Worm (Caenorhabditis elegans) whole organism, L2 larva: ENCODE measurements around the gene drap-1.

Experiments used
- C34F6.9 ChIP-seq: fragments of 150-350 bp; optimal IDR thresholded peaks from 2 replicates; lab custom pipeline; 2014; ENCODE audit warnings: missing biosample characterization, missing genetic modification characterization
- F13H6.1 ChIP-seq: sonication (generic microtip); optimal IDR thresholded peaks from 2 replicates; lab custom pipeline; 2016; ENCODE audit warnings: missing genetic modification characterization, missing compliant biosample characterization
- Y55F3AM.14 ChIP-seq: fragments of 200-800 bp; sonication (Bioruptor generic); optimal IDR thresholded peaks from 2 replicates; lab custom pipeline; 2018; ENCODE audit warnings: mild to moderate bottlenecking, missing genetic modification characterization, missing compliant biosample characterization
- alr-1 ChIP-seq: fragments of 150-350 bp; optimal IDR thresholded peaks from 2 replicates; lab custom pipeline; 2014; ENCODE audit warnings: missing biosample characterization, missing genetic modification characterization
- aly-2 ChIP-seq: fragments of 150-350 bp; optimal IDR thresholded peaks from 2 replicates; lab custom pipeline; 2014; ENCODE audit warnings: missing biosample characterization, missing genetic modification characterization
- ama-1 ChIP-seq: fragments of 150-350 bp; optimal IDR thresholded peaks from 2 replicates; lab custom pipeline; 2018; ENCODE audit warnings: inconsistent platforms
- blmp-1 ChIP-seq: sonication (generic microtip); optimal IDR thresholded peaks from 2 replicates; lab custom pipeline; 2017; ENCODE audit warnings: missing genetic modification characterization, mild to moderate bottlenecking, missing compliant biosample characterization, antibody characterized with exemption, moderate library complexity; ENCODE audit not compliant: insufficient read depth
- ceh-16 ChIP-seq: fragments of 150-350 bp; optimal IDR thresholded peaks from 2 replicates; lab custom pipeline; 2014; ENCODE audit warnings: missing biosample characterization, missing genetic modification characterization
- ceh-82 ChIP-seq: fragments of 150-350 bp; optimal IDR thresholded peaks from 2 replicates; lab custom pipeline; 2014; ENCODE audit warnings: missing biosample characterization, missing genetic modification characterization
- crh-2 ChIP-seq: sonication (generic microtip); optimal IDR thresholded peaks from 2 replicates; lab custom pipeline; 2017; ENCODE audit warnings: missing biosample characterization, missing genetic modification characterization
- dmd-4 ChIP-seq: sonication (generic microtip); optimal IDR thresholded peaks from 2 replicates; lab custom pipeline; 2017; ENCODE audit warnings: missing biosample characterization, missing genetic modification characterization
- egl-27 ChIP-seq: sonication (generic microtip); optimal IDR thresholded peaks from 3 replicates; lab custom pipeline; 2017; ENCODE audit warnings: missing biosample characterization, missing genetic modification reagents, missing genetic modification characterization
- elt-1 ChIP-seq: fragments of 150-350 bp; optimal IDR thresholded peaks from 2 replicates; lab custom pipeline; 2014; ENCODE audit warnings: missing biosample characterization, missing genetic modification characterization
- elt-3 ChIP-seq: sonication (generic microtip); optimal IDR thresholded peaks from 2 replicates; lab custom pipeline; 2017; ENCODE audit warnings: missing biosample characterization, missing genetic modification characterization
- fos-1 ChIP-seq: fragments of 150-350 bp; optimal IDR thresholded peaks from 2 replicates; lab custom pipeline; 2014; ENCODE audit warnings: missing biosample characterization, missing genetic modification characterization
- gmeb-1 ChIP-seq: fragments of 150-350 bp; optimal IDR thresholded peaks from 2 replicates; lab custom pipeline; 2014; ENCODE audit warnings: missing biosample characterization, missing genetic modification characterization
- lin-11 ChIP-seq: fragments of 150-350 bp; sonication (generic microtip); optimal IDR thresholded peaks from 2 replicates; lab custom pipeline; 2014; ENCODE audit warnings: missing biosample characterization, missing genetic modification characterization, inconsistent platforms, mixed read lengths
- lin-13 ChIP-seq: fragments of 150-350 bp; optimal IDR thresholded peaks from 2 replicates; lab custom pipeline; 2014; ENCODE audit warnings: missing biosample characterization, missing genetic modification reagents, missing genetic modification characterization
- lin-39 ChIP-seq: fragments of 150-350 bp; optimal IDR thresholded peaks from 2 replicates; lab custom pipeline; 2014; ENCODE audit warnings: missing biosample characterization, missing genetic modification reagents, missing genetic modification characterization
- mab-5 ChIP-seq: fragments of 150-350 bp; optimal IDR thresholded peaks from 2 replicates; lab custom pipeline; 2014; ENCODE audit warnings: missing biosample characterization, missing genetic modification characterization
- mdl-1 ChIP-seq, 2 experiments: fragments of 150-350 bp in 1 of 2; sonication (generic microtip) in 1 of 2; optimal IDR thresholded peaks; 2 replicates each; lab custom pipeline; 2017; ENCODE audit warnings: missing biosample characterization in 2 of 2, missing genetic modification characterization in 2 of 2
- nhr-10 ChIP-seq: sonication (generic microtip); optimal IDR thresholded peaks from 2 replicates; lab custom pipeline; 2017; ENCODE audit warnings: missing biosample characterization, missing genetic modification characterization
- nhr-11 ChIP-seq: fragments of 150-350 bp; optimal IDR thresholded peaks from 2 replicates; lab custom pipeline; 2014; ENCODE audit warnings: missing biosample characterization, missing genetic modification characterization
- nhr-12 ChIP-seq: fragments of 150-350 bp; optimal IDR thresholded peaks from 2 replicates; lab custom pipeline; 2014; ENCODE audit warnings: missing biosample characterization, missing genetic modification characterization
- nhr-21 ChIP-seq: fragments of 150-350 bp; optimal IDR thresholded peaks from 2 replicates; lab custom pipeline; 2014; ENCODE audit warnings: missing biosample characterization, missing genetic modification characterization
- nhr-25 ChIP-seq: fragments of 150-350 bp; sonication (generic microtip); optimal IDR thresholded peaks from 3 replicates; lab custom pipeline; 2014; ENCODE audit warnings: missing biosample characterization, missing genetic modification characterization
- nhr-6 ChIP-seq: fragments of 150-350 bp; optimal IDR thresholded peaks from 2 replicates; lab custom pipeline; 2014; ENCODE audit warnings: missing biosample characterization, missing genetic modification characterization
- nhr-77 ChIP-seq: fragments of 150-350 bp; optimal IDR thresholded peaks from 2 replicates; lab custom pipeline; 2014; ENCODE audit warnings: missing biosample characterization, missing genetic modification characterization
- peb-1 ChIP-seq: fragments of 150-350 bp; optimal IDR thresholded peaks from 2 replicates; lab custom pipeline; 2014; ENCODE audit warnings: missing biosample characterization, missing genetic modification characterization
- skn-1 ChIP-seq: sonication (generic microtip); optimal IDR thresholded peaks from 2 replicates; lab custom pipeline; 2017; ENCODE audit warnings: missing biosample characterization, missing genetic modification characterization
- sma-3 ChIP-seq: sonication (generic microtip); optimal IDR thresholded peaks from 2 replicates; lab custom pipeline; 2016; ENCODE audit warnings: missing genetic modification reagents, missing genetic modification characterization, missing compliant biosample characterization
- sma-9 ChIP-seq, 2 experiments: fragments of 150-350 bp in 1 of 2; sonication (generic microtip) in 1 of 2; optimal IDR thresholded peaks; 2 replicates each; lab custom pipeline; 2014 to 2016; ENCODE audit warnings: missing genetic modification characterization in 2 of 2, mild to moderate bottlenecking in 1 of 2, missing biosample characterization in 1 of 2, missing compliant biosample characterization in 1 of 2, missing genetic modification reagents in 1 of 2, moderate library complexity in 1 of 2
- unc-39 ChIP-seq: fragments of 150-350 bp; optimal IDR thresholded peaks from 2 replicates; lab custom pipeline; 2014; ENCODE audit warnings: missing biosample characterization, missing genetic modification characterization
- unc-55 ChIP-seq: fragments of 150-350 bp; sonication (generic microtip); optimal IDR thresholded peaks from 3 replicates; lab custom pipeline; 2014; ENCODE audit warnings: missing biosample characterization, missing genetic modification reagents, missing genetic modification characterization
- unc-62 ChIP-seq: fragments of 150-350 bp; optimal IDR thresholded peaks from 2 replicates; lab custom pipeline; 2014; ENCODE audit warnings: missing biosample characterization, missing genetic modification reagents, missing genetic modification characterization
- zag-1 ChIP-seq: fragments of 150-350 bp; optimal IDR thresholded peaks from 2 replicates; lab custom pipeline; 2014; ENCODE audit warnings: missing biosample characterization, missing genetic modification characterization
- ztf-1 ChIP-seq: fragments of 200-800 bp; sonication (Bioruptor generic); conservative IDR thresholded peaks from 2 replicates; pipeline ENCODE4 v1.3.6; 2022; ENCODE audit warnings: missing genetic modification characterization, missing compliant biosample characterization
- ztf-11 ChIP-seq: sonication (generic microtip); optimal IDR thresholded peaks from 2 replicates; lab custom pipeline; 2017; ENCODE audit warnings: missing biosample characterization, missing genetic modification characterization
- ztf-4 ChIP-seq: fragments of 150-350 bp; optimal IDR thresholded peaks from 2 replicates; lab custom pipeline; 2014; ENCODE audit warnings: missing biosample characterization, missing genetic modification characterization

The drap-1 gene

ce11 chrV:9692649-9693112 is 37.2 kb upstream of the drap-1 start, which contains the start of gene ZK287.7:
Gene ZK287.7, plus strand, starts transcription at chrV:9693062.
- TF ChIP-seq peb-1 (no peak), blmp-1 (tag; lab: Kevin White, UChicago) (no peak), F13H6.1 (tag; lab: Kevin White, UChicago) (no peak), nhr-21 (tag; lab: Kevin White, UChicago) (no peak), zag-1 (tag; lab: Kevin White, UChicago) (no peak), ztf-1 (no peak), lin-11 (tag; lab: Kevin White, UChicago) (no peak), skn-1 (tag; lab: Kevin White, UChicago) (no peak), Y55F3AM.14 (GFP tag; lab: Kevin White, UChicago) (no peak), mab-5 (tag; lab: Kevin White, UChicago) (no peak), C34F6.9 (no peak), crh-2 (no peak), ceh-82 (tag; lab: Kevin White, UChicago) (no peak), mdl-1 (tag; optimal IDR thresholded peaks at IDR 0.05; lab: Kevin White, UChicago) (no peak), lin-39 (tag; lab: Kevin White, UChicago) (no peak)
- TF ChIP-seq, all 48 proteins: peak for 0

ce11 chrV:9696715-9697114 is 33.2 kb upstream of the drap-1 start, which contains the start of gene her-1:
Gene her-1, plus strand, starts transcription at chrV:9697015.
- TF ChIP-seq nhr-10 (tag; lab: Kevin White, UChicago) (no peak), nhr-21 (tag; lab: Kevin White, UChicago) (no peak), dmd-4 (tag; lab: Kevin White, UChicago) (no peak), ztf-1 (no peak), ama-1 (lab: Kevin White, UChicago) (no peak), unc-39 (no peak), fos-1 (no peak), nhr-25 (tag; lab: Kevin White, UChicago) (no peak), alr-1 (tag; lab: Kevin White, UChicago) (no peak)

ce11 chrV:9699216-9699615 is 30.7 kb upstream of the drap-1 start:
- TF ChIP-seq C34F6.9: no peak
- TF ChIP-seq nhr-12 (tag; lab: Kevin White, UChicago): no peak
- TF ChIP-seq lin-13 (GFP tag; lab: Kevin White, UChicago): no peak
- TF ChIP-seq Y55F3AM.14 (GFP tag; lab: Kevin White, UChicago): no peak
- TF ChIP-seq mab-5 (tag; lab: Kevin White, UChicago): no peak

- TF ChIP-seq nhr-12 (tag; lab: Kevin White, UChicago): no peak
- peak; percentile 50 for TF ChIP-seq fos-1
These were observed 28.0 kb upstream of the drap-1 start for ce11 chrV:9701861-9702260.

- no peak for TF ChIP-seq nhr-10 (tag; lab: Kevin White, UChicago)
- no peak for TF ChIP-seq Y55F3AM.14 (GFP tag; lab: Kevin White, UChicago)
- TF ChIP-seq elt-1 (tag; lab: Kevin White, UChicago): no peak
- TF ChIP-seq gmeb-1 (tag; lab: Kevin White, UChicago): no peak
- TF ChIP-seq sma-3 (GFP tag; lab: Kevin White, UChicago): no peak
- no peak for TF ChIP-seq unc-62 (GFP tag; lab: Kevin White, UChicago)
- TF ChIP-seq ztf-1: no peak
- no peak for TF ChIP-seq nhr-77
- TF ChIP-seq ztf-11 (tag; lab: Kevin White, UChicago): no peak
- TF ChIP-seq nhr-12 (tag; lab: Kevin White, UChicago): no peak
- TF ChIP-seq ceh-82 (tag; lab: Kevin White, UChicago): no peak
- no peak for TF ChIP-seq nhr-6 (tag; lab: Kevin White, UChicago)
- TF ChIP-seq dmd-4 (tag; lab: Kevin White, UChicago): no peak
- TF ChIP-seq ama-1 (lab: Kevin White, UChicago): no peak
- TF ChIP-seq fos-1: no peak
- TF ChIP-seq alr-1 (tag; lab: Kevin White, UChicago): no peak
- TF ChIP-seq lin-13 (GFP tag; lab: Kevin White, UChicago): no peak
- TF ChIP-seq, all 48 proteins: peak for 0
These were observed 27.2 kb upstream of the drap-1 start, which contains the start of gene xbx-6 for ce11 chrV:9702755-9703154. Gene xbx-6, plus strand, starts transcription at chrV:9703055.

- TF ChIP-seq nhr-25 (tag; lab: Kevin White, UChicago) (no peak), elt-3 (tag; lab: Kevin White, UChicago) (no peak), ceh-16 (tag; lab: Kevin White, UChicago) (no peak), nhr-21 (tag; lab: Kevin White, UChicago) (no peak), nhr-11 (tag; lab: Kevin White, UChicago) (no peak), unc-55 (no peak), ztf-1 (no peak), aly-2 (tag; lab: Kevin White, UChicago) (no peak), unc-62 (GFP tag; lab: Kevin White, UChicago) (no peak), unc-39 (no peak), sma-9 (GFP tag; optimal IDR thresholded peaks at IDR 0.05; lab: Kevin White, UChicago) (no peak), sma-9 (tag; optimal IDR thresholded peaks at IDR 0.05; lab: Kevin White, UChicago) (no peak), ztf-4 (no peak), skn-1 (tag; lab: Kevin White, UChicago) (no peak), crh-2 (no peak), ztf-11 (tag; lab: Kevin White, UChicago) (no peak), lin-13 (GFP tag; lab: Kevin White, UChicago) (no peak), ceh-82 (tag; lab: Kevin White, UChicago) (no peak), nhr-12 (tag; lab: Kevin White, UChicago) (no peak), lin-39 (tag; lab: Kevin White, UChicago) (no peak), egl-27 (no peak)
- TF ChIP-seq, all 48 proteins: peak for 0
These were observed 26.4 kb upstream of the drap-1 start for ce11 chrV:9703549-9703948.
